Worm (Caenorhabditis elegans): Measurements from ENCODE around the gene grdn-1.

The grdn-1 gene

ce11 chrV:18614498-18614897 lies 21.9 kb downstream of the grdn-1 start:
- TF ChIP-seq tag-97 (GFP tag; IDR thresholded peaks at IDR 0.05) (no peak), F10B5.3 (tag; optimal IDR thresholded peaks at IDR 0.05) (no peak), Y48G9A.11 (GFP tag; IDR thresholded peaks at IDR 0.05) (no peak), php-3 (GFP tag; IDR thresholded peaks at IDR 0.05) (0 out of 2 replicates have a peak, but pooled peaks have one; percentile 6), tra-1 (GFP tag; IDR thresholded peaks at IDR 0.05) (no peak), pqm-1 (tag; optimal IDR thresholded peaks at IDR 0.05) (peak; percentile 43), nhr-42 (GFP tag; IDR thresholded peaks at IDR 0.05) (no peak), lir-3 (tag; optimal IDR thresholded peaks at IDR 0.05) (no peak), ces-1 (GFP tag; optimal IDR thresholded peaks at IDR 0.05) (no peak), daf-16 (GFP tag; optimal IDR thresholded peaks at IDR 0.05) (peak in 1 of 2 experiments; percentile 1), daf-16 (tag; optimal IDR thresholded peaks at IDR 0.05) (peak; percentile 82), nhr-237 (tag; optimal IDR thresholded peaks at IDR 0.05) (no peak), ZK546.5 (tag; optimal IDR thresholded peaks at IDR 0.05) (no peak), nhr-77 (tag; optimal IDR thresholded peaks at IDR 0.05) (peak; percentile 63), egl-43 (GFP tag; IDR thresholded peaks at IDR 0.05) (no peak), dpl-1 (GFP tag; optimal IDR thresholded peaks at IDR 0.05) (peak; percentile 23), zag-1 (tag; optimal IDR thresholded peaks at IDR 0.05) (no peak), dmd-6 (GFP tag; IDR thresholded peaks at IDR 0.05) (peak; percentile 75), ztf-11 (tag; optimal IDR thresholded peaks at IDR 0.05) (no peak), ceh-32 (tag; optimal IDR thresholded peaks at IDR 0.05; ENCODE audit: poor library complexity) (no peak), D1046.2 (GFP tag; IDR thresholded peaks at IDR 0.05) (no peak), unc-39 (tag; optimal IDR thresholded peaks at IDR 0.05) (no peak), spr-3 (GFP tag; optimal IDR thresholded peaks at IDR 0.05) (no peak), ctbp-1 (GFP tag; IDR thresholded peaks at IDR 0.05) (no peak), ceh-82 (tag; optimal IDR thresholded peaks at IDR 0.05) (no peak), spr-1 (tag; optimal IDR thresholded peaks at IDR 0.05) (no peak), zip-2 (tag; optimal IDR thresholded peaks at IDR 0.05) (no peak), set-16 (GFP tag; IDR thresholded peaks at IDR 0.05) (no peak), skn-1 (tag; optimal IDR thresholded peaks at IDR 0.05) (no peak), T26A8.4 (GFP tag; IDR thresholded peaks at IDR 0.05) (peak; percentile 52; the same call in 1 of the 2 replicates), F49E8.2 (tag; optimal IDR thresholded peaks at IDR 0.05; ENCODE audit: borderline replicate concordance) (no peak), mxl-3 (GFP tag; optimal IDR thresholded peaks at IDR 0.05) (peak; percentile 79), egl-27 (tag; optimal IDR thresholded peaks at IDR 0.05) (no peak), F37D6.2 (tag; optimal IDR thresholded peaks at IDR 0.05) (no peak), Y5F2A.4 (GFP tag; optimal IDR thresholded peaks at IDR 0.05) (no peak), ZK337.2 (GFP tag; IDR thresholded peaks at IDR 0.05) (no peak), hif-1 (tag; optimal IDR thresholded peaks at IDR 0.05) (peak in 1 of 2 experiments; percentile 53), hlh-30 (tag; optimal IDR thresholded peaks at IDR 0.05; ENCODE audit: insufficient read depth) (peak; percentile 90), lim-7 (GFP tag; IDR thresholded peaks at IDR 0.05) (no peak), nhr-41 (GFP tag; IDR thresholded peaks at IDR 0.05) (no peak), cey-2 (tag; optimal IDR thresholded peaks at IDR 0.05; ENCODE audit: borderline replicate concordance, insufficient read depth) (no peak), ceh-20 (GFP tag; IDR thresholded peaks at IDR 0.05) (peak; percentile 53; the same call in 1 of the 2 replicates), dmd-9 (GFP tag; IDR thresholded peaks at IDR 0.05) (no peak), nhr-28 (tag; optimal IDR thresholded peaks at IDR 0.05) (peak; percentile 84), mes-2 (tag; optimal IDR thresholded peaks at IDR 0.05; ENCODE audit: poor library complexity, severe bottlenecking) (no peak), lsy-2 (tag; optimal IDR thresholded peaks at IDR 0.05) (peak in 1 of 2 experiments; percentile 60), mep-1 (tag; optimal IDR thresholded peaks at IDR 0.05) (peak; percentile 72), F44E2.7 (GFP tag; IDR thresholded peaks at IDR 0.05) (no peak), Y105C5A.15 (GFP tag; IDR thresholded peaks at IDR 0.05) (no peak), dmd-8 (GFP tag; IDR thresholded peaks at IDR 0.05) (no peak), gei-8 (GFP tag; optimal IDR thresholded peaks at IDR 0.05) (no peak), aly-2 (tag; optimal IDR thresholded peaks at IDR 0.05) (no peak)
